Worm (Caenorhabditis elegans): Measurements from ENCODE around the gene fbxb-26.

DNA sequence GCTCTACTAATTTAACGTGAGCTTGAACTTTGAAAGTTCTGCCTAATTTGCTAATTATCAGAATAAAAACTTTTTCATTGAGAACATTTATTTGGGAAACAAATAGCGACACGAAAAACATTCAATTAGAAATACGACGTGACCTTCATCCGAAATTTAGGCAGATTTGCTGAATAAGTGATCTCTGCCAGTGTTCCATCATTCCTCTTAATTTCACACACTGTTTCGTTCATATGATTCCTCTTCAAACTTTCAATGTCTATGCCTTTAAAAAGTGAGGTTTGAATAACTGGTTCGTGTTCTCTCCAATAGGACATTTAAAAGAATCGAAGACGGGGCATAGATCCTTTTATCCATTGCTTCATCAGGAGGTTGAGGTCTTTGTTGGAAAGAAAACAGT is 31.8 kb upstream of the fbxb-26 start, which contains the start of gene fbxb-20:
- TF ChIP-seq ces-1 (GFP tag; optimal IDR thresholded peaks at IDR 0.05) (no peak), snpc-4 (tag; optimal IDR thresholded peaks at IDR 0.05) (no peak)

All from whole organism, mixed stage, embryonic.